Fruit fly (Drosophila melanogaster): ENCODE data around the gene Pgant8.

DNA sequence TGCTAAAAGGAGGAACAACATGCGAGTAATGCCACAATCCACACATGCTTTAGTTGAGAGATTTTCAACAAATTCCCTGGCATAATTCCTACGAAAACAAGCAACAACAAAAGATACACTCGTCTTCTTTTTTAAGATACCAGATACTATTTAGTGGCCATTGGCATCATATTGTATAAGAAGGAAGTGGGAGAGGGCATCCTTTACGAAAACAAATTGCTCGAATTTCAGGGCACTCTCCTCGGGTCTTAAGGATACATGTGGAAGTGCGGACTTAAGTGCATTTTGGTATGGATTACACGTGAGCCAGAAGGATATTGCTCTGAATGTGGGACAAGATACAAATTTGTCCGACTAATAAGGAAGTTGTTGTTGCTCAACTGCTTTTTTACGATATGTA, 26.5 kb downstream of the Pgant8 start:
- TF ChIP-seq tj (GFP tag; optimal IDR thresholded peaks at IDR 0.05) (no peak), CG33017 (tag; optimal IDR thresholded peaks at IDR 0.05) (no peak), Hr96 (GFP tag; optimal IDR thresholded peaks at IDR 0.05) (no peak), kay (GFP tag; ENCODE audit: borderline replicate concordance) (no peak), cic (GFP tag; optimal IDR thresholded peaks at IDR 0.05) (no peak), CG14711 (tag; optimal IDR thresholded peaks at IDR 0.05) (no peak)
